Worm (Caenorhabditis elegans) whole organism, L4 larva: ENCODE results near the gene otub-3.

Source experiments
- D1046.2 ChIP-seq: fragments of 200-800 bp; sonication (Bioruptor generic); IDR thresholded peaks from 2 replicates; pipeline ENCODE4 v1.3.6; 2022; ENCODE audit warnings: missing genetic modification characterization, missing compliant biosample characterization
- F49E8.2 ChIP-seq: sonication (generic microtip); optimal IDR thresholded peaks from 2 replicates; lab custom pipeline; 2016; ENCODE audit warnings: missing compliant biosample characterization, mild to moderate bottlenecking, missing genetic modification characterization, borderline replicate concordance
- R02D3.7 ChIP-seq: fragments of 150-350 bp; sonication (generic microtip); optimal IDR thresholded peaks from 3 replicates; lab custom pipeline; 2014; ENCODE audit warnings: missing biosample characterization, missing genetic modification characterization
- Y48G9A.11 ChIP-seq: fragments of 200-800 bp; sonication (Bioruptor generic); IDR thresholded peaks from 2 replicates; pipeline ENCODE4 v1.3.6; 2022; ENCODE audit warnings: missing genetic modification reagents, missing genetic modification characterization, missing compliant biosample characterization
- aha-1 ChIP-seq: fragments of 150-350 bp; peaks from one replicate; lab custom pipeline; 2014; ENCODE audit warnings: missing biosample characterization, missing genetic modification characterization
- aly-2 ChIP-seq: sonication (generic microtip); optimal IDR thresholded peaks from 2 replicates; lab custom pipeline; 2018; ENCODE audit warnings: missing biosample characterization, missing genetic modification characterization
- ama-1 ChIP-seq: fragments of 150-350 bp; optimal IDR thresholded peaks from 2 replicates; lab custom pipeline; 2014; ENCODE audit warnings: inconsistent platforms, mixed read lengths
- ceh-28 ChIP-seq: fragments of 150-350 bp; optimal IDR thresholded peaks from 2 replicates; lab custom pipeline; 2014; ENCODE audit warnings: missing biosample characterization, missing genetic modification reagents, missing genetic modification characterization
- ceh-44 ChIP-seq: fragments of 200-800 bp; sonication (Bioruptor generic); IDR thresholded peaks from 2 replicates; pipeline ENCODE4 v1.3.6; 2022; ENCODE audit warnings: missing genetic modification reagents, missing genetic modification characterization, missing compliant biosample characterization
- ceh-62 ChIP-seq: sonication (generic microtip); optimal IDR thresholded peaks from 2 replicates; lab custom pipeline; 2017; ENCODE audit warnings: missing biosample characterization, missing genetic modification characterization
- daf-16 ChIP-seq, 3 experiments: sonication (generic microtip); optimal IDR thresholded peaks; 2 replicates each; lab custom pipeline; 2016 to 2017; ENCODE audit warnings: missing genetic modification characterization in 3 of 3, missing genetic modification reagents in 3 of 3, mild to moderate bottlenecking in 2 of 3, missing compliant biosample characterization in 2 of 3, missing biosample characterization in 1 of 3, moderate library complexity in 1 of 3
- dmd-6 ChIP-seq: fragments of 200-800 bp; sonication (Bioruptor generic); IDR thresholded peaks from 2 replicates; pipeline ENCODE4 v1.3.6; 2022; ENCODE audit warnings: missing genetic modification reagents, missing genetic modification characterization, missing compliant biosample characterization
- dmd-9 ChIP-seq: fragments of 200-800 bp; sonication (Bioruptor generic); IDR thresholded peaks from 2 replicates; pipeline ENCODE4 v1.3.6; 2022; ENCODE audit warnings: missing genetic modification reagents, missing genetic modification characterization, missing compliant biosample characterization
- dpl-1 ChIP-seq: fragments of 150-350 bp; optimal IDR thresholded peaks from 2 replicates; lab custom pipeline; 2014; ENCODE audit warnings: missing biosample characterization, missing genetic modification reagents, missing genetic modification characterization
- duxl-1 ChIP-seq: sonication (generic microtip); optimal IDR thresholded peaks from 2 replicates; lab custom pipeline; 2016; ENCODE audit warnings: mild to moderate bottlenecking, missing genetic modification characterization, moderate library complexity, missing compliant biosample characterization; ENCODE audit not compliant: poor library complexity
- dve-1 ChIP-seq: sonication (generic microtip); optimal IDR thresholded peaks from 2 replicates; lab custom pipeline; 2017; ENCODE audit warnings: antibody characterized with exemption, mild to moderate bottlenecking, missing genetic modification characterization, missing compliant biosample characterization; ENCODE audit not compliant: insufficient read depth
- egl-43 ChIP-seq: fragments of 200-800 bp; sonication (Bioruptor generic); IDR thresholded peaks from 2 replicates; pipeline ENCODE4 v1.3.6; 2022; ENCODE audit warnings: missing genetic modification reagents, missing genetic modification characterization, missing compliant biosample characterization
- fos-1 ChIP-seq: fragments of 150-350 bp; optimal IDR thresholded peaks from 2 replicates; lab custom pipeline; 2014; ENCODE audit warnings: missing biosample characterization, missing genetic modification characterization
- hif-1 ChIP-seq, 2 experiments: sonication (generic microtip); optimal IDR thresholded peaks; 2 replicates each; lab custom pipeline; 2016 to 2017; ENCODE audit warnings: missing compliant biosample characterization in 2 of 2, missing genetic modification characterization in 2 of 2, missing genetic modification reagents in 2 of 2, missing genotype in 2 of 2, mild to moderate bottlenecking in 1 of 2
- hmg-1.1 ChIP-seq: fragments of 200-800 bp; sonication (Bioruptor generic); IDR thresholded peaks from 2 replicates; pipeline ENCODE4 v1.3.6; 2022; ENCODE audit warnings: missing genetic modification reagents, missing genetic modification characterization, missing compliant biosample characterization
- lin-1 ChIP-seq: fragments of 200-800 bp; sonication (Bioruptor generic); IDR thresholded peaks from 2 replicates; pipeline ENCODE4 v1.3.6; 2022; ENCODE audit warnings: missing genetic modification reagents, missing genetic modification characterization, missing compliant biosample characterization
- lin-29 ChIP-seq: fragments of 200-800 bp; sonication (Bioruptor generic); IDR thresholded peaks from 2 replicates; pipeline ENCODE4 v1.3.6; 2022; ENCODE audit warnings: missing genetic modification reagents, missing genetic modification characterization, missing compliant biosample characterization
- lsy-2 ChIP-seq, 2 experiments: fragments of 150-350 bp in 1 of 2; sonication (generic microtip) in 1 of 2; optimal IDR thresholded peaks; 2 replicates each; lab custom pipeline; 2014 to 2017; ENCODE audit warnings: missing biosample characterization in 2 of 2, missing genetic modification characterization in 2 of 2
- madf-9 ChIP-seq: fragments of 200-800 bp; sonication (Bioruptor generic); conservative IDR thresholded peaks from 2 replicates; pipeline ENCODE4 v1.3.6; 2022; ENCODE audit warnings: missing genetic modification reagents, missing genetic modification characterization, missing compliant biosample characterization
- mdl-1 ChIP-seq, 2 experiments: fragments of 150-350 bp in 1 of 2; sonication (generic microtip) in 1 of 2; optimal IDR thresholded peaks; 2 replicates each; lab custom pipeline; 2014 to 2017; ENCODE audit warnings: missing biosample characterization in 2 of 2, missing genetic modification characterization in 2 of 2
- mxl-3 ChIP-seq: fragments of 200-800 bp; sonication (Bioruptor generic); optimal IDR thresholded peaks from 2 replicates; lab custom pipeline; 2018; ENCODE audit warnings: mild to moderate bottlenecking, missing genetic modification characterization, missing compliant biosample characterization
- nhr-11 ChIP-seq: fragments of 150-350 bp; optimal IDR thresholded peaks from 2 replicates; lab custom pipeline; 2014; ENCODE audit warnings: missing biosample characterization, missing genetic modification characterization
- nhr-237 ChIP-seq: sonication (generic microtip); optimal IDR thresholded peaks from 2 replicates; lab custom pipeline; 2017; ENCODE audit warnings: missing biosample characterization, missing genetic modification characterization
- nhr-25 ChIP-seq: sonication (generic microtip); optimal IDR thresholded peaks from 2 replicates; lab custom pipeline; 2017; ENCODE audit warnings: missing genetic modification characterization, mild to moderate bottlenecking, missing compliant biosample characterization, antibody characterized with exemption, moderate library complexity, borderline replicate concordance; ENCODE audit not compliant: insufficient read depth
- nhr-42 ChIP-seq: fragments of 200-800 bp; sonication (Bioruptor generic); IDR thresholded peaks from 2 replicates; pipeline ENCODE4 v1.3.6; 2022; ENCODE audit warnings: missing genetic modification characterization, missing compliant biosample characterization
- nhr-76 ChIP-seq: fragments of 150-350 bp; optimal IDR thresholded peaks from 2 replicates; lab custom pipeline; 2014; ENCODE audit warnings: missing biosample characterization, missing genetic modification characterization
- nhr-77 ChIP-seq: fragments of 150-350 bp; optimal IDR thresholded peaks from 2 replicates; lab custom pipeline; 2014; ENCODE audit warnings: missing biosample characterization, missing genetic modification characterization
- saeg-2 ChIP-seq: fragments of 200-800 bp; sonication (Bioruptor generic); IDR thresholded peaks from 2 replicates; pipeline ENCODE4 v1.3.6; 2022; ENCODE audit warnings: missing genetic modification reagents, missing genetic modification characterization, missing compliant biosample characterization
- sdz-12 ChIP-seq: fragments of 200-800 bp; sonication (Bioruptor generic); optimal IDR thresholded peaks from 2 replicates; lab custom pipeline; 2018; ENCODE audit warnings: mild to moderate bottlenecking, missing genetic modification characterization, missing compliant biosample characterization
- snpc-1.2 ChIP-seq: fragments of 200-800 bp; sonication (Bioruptor generic); IDR thresholded peaks from 2 replicates; pipeline ENCODE4 v1.3.6; 2022; ENCODE audit warnings: missing genetic modification reagents, missing genetic modification characterization, missing compliant biosample characterization
- tag-97 ChIP-seq: fragments of 200-800 bp; sonication (Bioruptor generic); IDR thresholded peaks from 2 replicates; pipeline ENCODE4 v1.3.6; 2022; ENCODE audit warnings: missing genetic modification characterization, missing compliant biosample characterization
- unc-130 ChIP-seq: sonication (generic microtip); optimal IDR thresholded peaks from 2 replicates; lab custom pipeline; 2016; ENCODE audit warnings: missing genetic modification reagents, missing genetic modification characterization, missing compliant biosample characterization
- vab-7 ChIP-seq: fragments of 200-800 bp; sonication (Bioruptor generic); IDR thresholded peaks from 2 replicates; pipeline ENCODE4 v1.3.6; 2022; ENCODE audit warnings: missing genetic modification reagents, missing genetic modification characterization, missing compliant biosample characterization
- zfp-2 ChIP-seq: sonication (generic microtip); optimal IDR thresholded peaks from 2 replicates; lab custom pipeline; 2016; ENCODE audit warnings: mild to moderate bottlenecking, missing genetic modification characterization, missing compliant biosample characterization
- zfp-3 ChIP-seq: fragments of 200-800 bp; sonication (Bioruptor generic); conservative IDR thresholded peaks from 2 replicates; pipeline ENCODE4 v1.3.6; 2022; ENCODE audit warnings: missing genetic modification reagents, missing genetic modification characterization, missing compliant biosample characterization
- ztf-7 ChIP-seq: fragments of 150-350 bp; optimal IDR thresholded peaks from 2 replicates; lab custom pipeline; 2014; ENCODE audit warnings: missing biosample characterization, missing genetic modification characterization

The otub-3 gene

DNA sequence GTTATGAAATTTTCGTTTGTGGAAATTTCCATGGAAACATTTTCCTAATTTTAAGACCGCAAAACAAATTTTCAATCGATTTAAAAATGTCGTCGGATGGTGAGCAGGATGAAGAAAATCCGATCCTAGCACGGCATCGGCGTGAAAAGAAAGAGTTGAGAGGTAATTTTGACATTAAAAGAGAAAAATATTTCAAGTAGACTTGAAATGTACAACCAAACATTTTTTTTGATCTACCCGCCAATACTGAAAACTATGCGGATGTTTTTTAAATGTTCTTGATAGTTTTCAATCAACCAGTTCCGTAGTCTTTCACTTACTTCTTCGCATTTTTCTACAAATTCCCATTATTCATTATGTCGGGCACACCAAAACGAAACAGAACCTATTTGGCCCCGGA is at the start of gene otub-3:
otub-3 (plus strand) TSS at position 56 of the 400 bp plus-strand sequence.
- no peak for TF ChIP-seq nhr-237 (tag; lab: Kevin White, UChicago)
- TF ChIP-seq F49E8.2 (tag; lab: Kevin White, UChicago), result peak; percentile 15
- TF ChIP-seq nhr-42 (GFP tag; lab: Robert Waterston, UW), result no peak
- TF ChIP-seq sdz-12 (GFP tag; lab: Kevin White, UChicago), result no peak
- no peak for TF ChIP-seq R02D3.7
- no peak for TF ChIP-seq mxl-3 (GFP tag; lab: Kevin White, UChicago)
- TF ChIP-seq, all 104 proteins: peak for 1

DNA sequence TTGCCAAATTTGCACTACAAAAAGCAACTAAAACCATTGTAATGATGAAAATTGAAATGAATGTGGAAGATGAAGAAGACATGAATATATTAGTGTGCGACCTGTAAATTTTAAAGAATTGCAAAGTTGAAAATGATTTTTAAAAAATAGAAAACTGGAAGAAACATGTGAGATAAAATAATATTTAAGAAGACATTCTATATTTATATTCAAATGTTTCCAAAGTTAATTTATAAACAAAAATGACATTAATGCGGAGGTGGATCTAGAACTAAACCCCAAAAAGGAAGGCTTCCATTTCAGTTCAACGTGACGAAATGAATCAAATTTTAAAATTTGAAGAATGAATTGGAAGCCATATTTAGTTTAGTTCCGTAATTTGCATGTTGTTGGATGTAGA is 48.8 kb upstream of the otub-3 start, which contains the start of gene nlp-60:
nlp-60 (minus strand) TSS at position 101 of the 400 bp plus-strand sequence.
- TF ChIP-seq ceh-62 (tag; lab: Kevin White, UChicago) (no peak), sdz-12 (GFP tag; lab: Kevin White, UChicago) (no peak), vab-7 (GFP tag; lab: Robert Waterston, UW) (no peak), dpl-1 (GFP tag; lab: Kevin White, UChicago) (no peak), lsy-2 (tag; optimal IDR thresholded peaks at IDR 0.05; lab: Kevin White, UChicago) (no peak), lin-1 (no peak), mdl-1 (tag; optimal IDR thresholded peaks at IDR 0.05; lab: Kevin White, UChicago) (no peak), nhr-25 (tag; lab: Kevin White, UChicago) (no peak), ceh-28 (no peak), madf-9 (GFP tag; lab: Robert Waterston, UW) (no peak), dmd-9 (GFP tag; lab: Robert Waterston, UW) (no peak), nhr-42 (GFP tag; lab: Robert Waterston, UW) (no peak), D1046.2 (GFP tag; lab: Robert Waterston, UW) (no peak), zfp-3 (GFP tag; lab: Robert Waterston, UW) (no peak), daf-16 (GFP tag; optimal IDR thresholded peaks at IDR 0.05; lab: Kevin White, UChicago) (no peak), daf-16 (tag; optimal IDR thresholded peaks at IDR 0.05; lab: Kevin White, UChicago) (no peak)

ce11 chrIV:8686510-8686909 is 41.5 kb upstream of the otub-3 start, which contains the start of gene pole-2:
TSS of gene pole-2 (minus strand) at chrIV:8686610.
- TF ChIP-seq nhr-42 (GFP tag; lab: Robert Waterston, UW) (no peak), aly-2 (tag; lab: Kevin White, UChicago) (no peak), ceh-44 (GFP tag; lab: Robert Waterston, UW) (no peak), egl-43 (GFP tag; lab: Robert Waterston, UW) (no peak), F49E8.2 (tag; lab: Kevin White, UChicago) (no peak), nhr-237 (tag; lab: Kevin White, UChicago) (no peak), dve-1 (tag; lab: Kevin White, UChicago) (no peak), nhr-11 (no peak), hmg-1.1 (GFP tag; lab: Robert Waterston, UW) (no peak)

ce11 chrIV:8686966-8687365 is 41.0 kb upstream of the otub-3 start:
- no peak for TF ChIP-seq Y48G9A.11 (GFP tag; lab: Robert Waterston, UW)
- peak; percentile 62 for TF ChIP-seq aha-1 (tag; lab: Kevin White, UChicago)

DNA sequence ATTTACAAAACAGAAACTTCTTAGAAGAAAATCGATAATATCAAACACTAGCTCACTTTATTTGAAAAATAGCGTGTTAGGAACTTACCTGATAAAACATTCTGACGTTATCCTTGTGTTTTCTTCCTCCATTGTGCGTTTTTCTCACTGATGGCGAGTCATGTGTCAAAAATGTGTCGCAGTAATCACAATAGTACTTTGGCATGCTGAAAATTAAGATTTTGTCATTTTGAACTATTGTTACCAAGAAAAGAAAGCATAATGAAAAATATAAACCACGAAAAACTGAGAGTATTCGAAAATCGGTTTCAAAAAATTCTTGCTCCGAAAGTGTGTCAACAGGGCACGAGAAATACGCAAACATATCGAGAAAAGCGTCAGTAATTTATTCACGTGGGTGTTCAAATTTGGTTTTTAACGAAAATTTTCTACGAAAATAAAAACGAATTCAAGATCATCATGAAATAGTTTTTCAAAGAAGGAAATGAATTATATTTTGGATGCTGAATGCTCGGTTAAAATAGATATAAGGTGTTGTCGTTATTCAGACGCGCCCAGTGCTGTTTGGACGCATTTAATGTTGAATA is 40.3 kb upstream of the otub-3 start, which contains the start of gene snrp-3:
snrp-3 (minus strand) TSS at position 206 of the 587 bp plus-strand sequence.
- TF ChIP-seq nhr-42 (GFP tag; lab: Robert Waterston, UW) (peak; percentile 62; the same call in 1 of the 2 replicates), ama-1 (lab: Kevin White, UChicago) (peak; percentile 29), snpc-1.2 (GFP tag; lab: Robert Waterston, UW) (no peak), fos-1 (tag; lab: Kevin White, UChicago) (no peak), saeg-2 (GFP tag; lab: Robert Waterston, UW) (no peak), lin-29 (GFP tag; lab: Robert Waterston, UW) (no peak; the same call in 1 of the 2 replicates), lin-1 (no peak), nhr-76 (tag; lab: Kevin White, UChicago) (no peak), dmd-6 (GFP tag; lab: Robert Waterston, UW) (no peak), duxl-1 (tag; lab: Kevin White, UChicago) (peak; percentile 80), hif-1 (tag; optimal IDR thresholded peaks at IDR 0.05; lab: Kevin White, UChicago) (peak in 1 of 2 experiments; percentile 9), zfp-2 (tag; lab: Kevin White, UChicago) (peak; percentile 3), unc-130 (no peak), ztf-7 (tag; lab: Kevin White, UChicago) (no peak), tag-97 (GFP tag; lab: Robert Waterston, UW) (no peak), lsy-2 (tag; optimal IDR thresholded peaks at IDR 0.05; lab: Kevin White, UChicago) (peak in 1 of 2 experiments; percentile 94), nhr-77 (tag; lab: Kevin White, UChicago) (peak; percentile 45)
